Worm (Caenorhabditis elegans) whole organism, L4/young adult: ENCODE data around the gene C29E4.11.

Experiments used
- W03F9.2 ChIP-seq: fragments of 150-350 bp; optimal IDR thresholded peaks from 2 replicates; lab custom pipeline; 2014; ENCODE audit warnings: missing biosample characterization, missing genetic modification characterization
- dao-5 ChIP-seq: sonication (generic microtip); optimal IDR thresholded peaks from 2 replicates; lab custom pipeline; 2016; ENCODE audit warnings: missing genotype, missing genetic modification characterization, moderate library complexity, missing compliant biosample characterization
- him-1 ChIP-seq: sonication (generic microtip); optimal IDR thresholded peaks from 2 replicates; lab custom pipeline; 2016; ENCODE audit warnings: missing genotype, missing genetic modification reagents, missing genetic modification characterization, missing compliant biosample characterization

ce11 chrIII:7911621-7912020 lies 46.3 kb downstream of the C29E4.11 start, which contains the start of gene ZK688.7:
- TF ChIP-seq him-1 (no peak), dao-5 (tag; lab: Kevin White, UChicago) (no peak), W03F9.2 (no peak)
